Worm (Caenorhabditis elegans): ENCODE results near the gene C27H5.2.

The C27H5.2 gene

DNA sequence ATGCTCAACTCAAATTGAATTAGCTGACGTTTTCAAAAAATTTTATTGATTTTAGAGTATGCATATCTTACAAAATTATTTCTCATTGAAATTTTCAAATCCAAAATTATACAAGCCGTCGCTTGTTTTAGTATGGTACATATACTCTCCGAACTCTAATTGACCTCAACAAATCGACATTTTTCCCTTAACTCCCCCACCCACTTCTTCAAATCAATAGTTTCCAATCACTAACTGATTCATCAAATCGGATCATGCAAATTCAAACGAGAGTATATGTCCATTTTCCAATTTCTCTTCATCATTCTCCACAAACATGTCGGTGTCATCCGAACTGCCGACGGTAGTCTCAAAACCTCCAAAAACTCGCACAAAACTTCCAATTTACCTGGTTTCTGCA is 33.7 kb downstream of the C27H5.2 start, which contains the start of gene E04F6.4:
Gene E04F6.4, plus strand, starts transcription at position 301 of the 400 bp plus-strand sequence.
- TF ChIP-seq ceh-58 (GFP tag; IDR thresholded peaks at IDR 0.05) (no peak), efl-1 (GFP tag; optimal IDR thresholded peaks at IDR 0.05) (no peak), unc-62 (GFP tag; optimal IDR thresholded peaks at IDR 0.05) (no peak), mcd-1 (GFP tag; IDR thresholded peaks at IDR 0.05) (no peak), pha-4 (tag; optimal IDR thresholded peaks at IDR 0.05) (no peak), ztf-3 (GFP tag; optimal IDR thresholded peaks at IDR 0.05) (no peak), hsf-1 (GFP tag; IDR thresholded peaks at IDR 0.05) (no peak), ccch-3 (GFP tag; optimal IDR thresholded peaks at IDR 0.05) (no peak), cebp-2 (GFP tag; IDR thresholded peaks at IDR 0.05) (no peak), snpc-1.3 (tag; optimal IDR thresholded peaks at IDR 0.05; ENCODE audit: insufficient read depth) (no peak), lin-26 (GFP tag; IDR thresholded peaks at IDR 0.05) (no peak), xnd-1 (tag; optimal IDR thresholded peaks at IDR 0.05) (no peak), madf-8 (GFP tag; conservative IDR thresholded peaks at IDR 0.05) (no peak), let-607 (tag; optimal IDR thresholded peaks at IDR 0.05) (no peak), ceh-91 (GFP tag; IDR thresholded peaks at IDR 0.05) (no peak), ztf-22 (GFP tag; optimal IDR thresholded peaks at IDR 0.05) (no peak), F23B12.7 (tag; optimal IDR thresholded peaks at IDR 0.05; ENCODE audit: insufficient read depth) (no peak), egl-44 (GFP tag; IDR thresholded peaks at IDR 0.05) (no peak), B0336.3 (GFP tag; IDR thresholded peaks at IDR 0.05) (no peak), snpc-4 (GFP tag; optimal IDR thresholded peaks at IDR 0.05) (no peak), snpc-4 (tag; optimal IDR thresholded peaks at IDR 0.05) (no peak)

- no peak for TF ChIP-seq lsy-27 (tag; optimal IDR thresholded peaks at IDR 0.05; ENCODE audit: borderline replicate concordance, insufficient read depth)
- TF ChIP-seq F33H1.4 (GFP tag; IDR thresholded peaks at IDR 0.05) = no peak
- no peak for TF ChIP-seq madf-6 (GFP tag; IDR thresholded peaks at IDR 0.05)
- peak; percentile 81 for TF ChIP-seq athp-1 (tag; optimal IDR thresholded peaks at IDR 0.05)
- no peak for TF ChIP-seq K11D2.4 (GFP tag; IDR thresholded peaks at IDR 0.05)
- no peak for TF ChIP-seq ceh-58 (GFP tag; IDR thresholded peaks at IDR 0.05)
- TF ChIP-seq nfyb-1 (GFP tag; IDR thresholded peaks at IDR 0.05) = no peak
- no peak for TF ChIP-seq F52B5.7 (tag; optimal IDR thresholded peaks at IDR 0.05)
Measured at ce11 chrII:7195541-7195940, 40.2 kb downstream of the C27H5.2 start, which contains the start of gene acdh-12. acdh-12 (minus strand) TSS chrII:7195641.

ce11 chrII:7196040-7196439 is 40.7 kb downstream of the C27H5.2 start, which contains the start of gene maoc-1:
maoc-1 (plus strand) TSS chrII:7196276.
- no peak for TF ChIP-seq ztf-25 (GFP tag; IDR thresholded peaks at IDR 0.05)
- no peak for TF ChIP-seq F52B5.7 (tag; optimal IDR thresholded peaks at IDR 0.05)
- TF ChIP-seq ama-1 (optimal IDR thresholded peaks at IDR 0.05) = no peak
- TF ChIP-seq ama-1 (GFP tag; optimal IDR thresholded peaks at IDR 0.05) = no peak
- no peak for TF ChIP-seq pha-4 (tag; optimal IDR thresholded peaks at IDR 0.05)
- TF ChIP-seq nhr-80 (tag; optimal IDR thresholded peaks at IDR 0.05) = peak; percentile 39
- TF ChIP-seq lsy-27 (tag; optimal IDR thresholded peaks at IDR 0.05; ENCODE audit: borderline replicate concordance, insufficient read depth) = no peak
- TF ChIP-seq ZK185.1 (tag; optimal IDR thresholded peaks at IDR 0.05; ENCODE audit: poor library complexity, severe bottlenecking) = no peak
- TF ChIP-seq Y56A3A.18 (GFP tag; IDR thresholded peaks at IDR 0.05) = no peak

- TF ChIP-seq pbrm-1 (GFP tag; IDR thresholded peaks at IDR 0.05) (0 out of 2 replicates have a peak, but pooled peaks have one; percentile 28), hlh-26 (GFP tag; conservative IDR thresholded peaks at IDR 0.05) (no peak)
Measured at ce11 chrII:7197434-7197833, 42.1 kb downstream of the C27H5.2 start.

Data from whole organism, young adult.